Fruit fly (Drosophila melanogaster) whole organism, prepupa: ENCODE measurements around the gene Tet.

ENCODE experiments used
- Blimp-1 ChIP-seq: fragments of 200-800 bp; sonication (Bioruptor generic); optimal IDR thresholded peaks from 3 replicates; lab custom pipeline; 2017; ENCODE audit warnings: missing biosample characterization, missing genetic modification characterization, mild to moderate bottlenecking, moderate library complexity, missing genetic modification reagents
- CG10631 ChIP-seq: fragments of 200-800 bp; sonication (Bioruptor generic); optimal IDR thresholded peaks from 2 replicates; lab custom pipeline; 2016; ENCODE audit warnings: missing biosample characterization, missing genetic modification characterization
- CG10669 ChIP-seq: fragments of 200-800 bp; sonication (Bioruptor generic); optimal IDR thresholded peaks from 3 replicates; lab custom pipeline; 2018; ENCODE audit warnings: missing biosample characterization, mild to moderate bottlenecking, missing genetic modification characterization, moderate library complexity
- CG15336 ChIP-seq: fragments of 200-800 bp; sonication (Bioruptor generic); IDR thresholded peaks from 2 replicates; pipeline ENCODE4 v1.3.6; 2022; ENCODE audit warnings: missing biosample characterization, missing genetic modification characterization
- CG16779 ChIP-seq: fragments of 200-800 bp; sonication (Bioruptor generic); optimal IDR thresholded peaks from 3 replicates; lab custom pipeline; 2017; ENCODE audit warnings: missing biosample characterization, mild to moderate bottlenecking, missing genetic modification characterization
- CG32006 ChIP-seq: fragments of 200-800 bp; sonication (Bioruptor generic); optimal IDR thresholded peaks from 3 replicates; lab custom pipeline; 2017; ENCODE audit warnings: missing biosample characterization, mild to moderate bottlenecking, missing genetic modification characterization
- CG3919 ChIP-seq: fragments of 200-800 bp; sonication (Bioruptor generic); optimal IDR thresholded peaks from 3 replicates; lab custom pipeline; 2016; ENCODE audit warnings: missing biosample characterization, missing genetic modification characterization
- CG4318 ChIP-seq: fragments of 200-800 bp; sonication (Bioruptor generic); optimal IDR thresholded peaks from 3 replicates; lab custom pipeline; 2017; ENCODE audit warnings: missing biosample characterization, mild to moderate bottlenecking, missing genetic modification characterization
- CG6163 ChIP-seq: fragments of 200-800 bp; sonication (Bioruptor generic); IDR thresholded peaks from 3 replicates; pipeline ENCODE4 v1.3.6; 2022; ENCODE audit warnings: missing biosample characterization, missing genetic modification characterization
- CG6276 ChIP-seq: fragments of 200-800 bp; sonication (Bioruptor generic); optimal IDR thresholded peaks from 2 replicates; lab custom pipeline; 2017; ENCODE audit warnings: missing biosample characterization, mild to moderate bottlenecking, missing genetic modification characterization
- CG6808 ChIP-seq: fragments of 200-800 bp; sonication (Bioruptor generic); optimal IDR thresholded peaks from 3 replicates; lab custom pipeline; 2017; ENCODE audit warnings: missing biosample characterization, missing genetic modification characterization, mild to moderate bottlenecking, moderate library complexity, missing genetic modification reagents
- CG6854 ChIP-seq: fragments of 200-800 bp; sonication (Bioruptor generic); optimal IDR thresholded peaks from 2 replicates; lab custom pipeline; 2017; ENCODE audit warnings: missing biosample characterization, mild to moderate bottlenecking, missing genetic modification characterization
- CG8119 ChIP-seq: fragments of 200-800 bp; sonication (Bioruptor generic); IDR thresholded peaks from 3 replicates; pipeline ENCODE4 v1.3.6; 2022; ENCODE audit warnings: missing biosample characterization, missing genetic modification characterization
- CG8319 ChIP-seq: fragments of 200-800 bp; sonication (Bioruptor generic); optimal IDR thresholded peaks from 3 replicates; lab custom pipeline; 2016; ENCODE audit warnings: missing biosample characterization, missing genetic modification characterization
- CG8632 ChIP-seq: fragments of 200-800 bp; sonication (Bioruptor generic); optimal IDR thresholded peaks from 3 replicates; lab custom pipeline; 2016; ENCODE audit warnings: missing biosample characterization, missing genetic modification characterization
- CG9139 ChIP-seq: fragments of 200-800 bp; sonication (Bioruptor generic); optimal IDR thresholded peaks from 3 replicates; lab custom pipeline; 2017; ENCODE audit warnings: missing biosample characterization, mild to moderate bottlenecking, missing genetic modification characterization
- Eip78C ChIP-seq: fragments of 200-800 bp; sonication (Bioruptor generic); peaks from one replicate; lab custom pipeline; 2016; ENCODE audit warnings: missing biosample characterization, missing genetic modification characterization
- Eip93F ChIP-seq: fragments of 200-800 bp; sonication (Bioruptor generic); optimal IDR thresholded peaks from 2 replicates; lab custom pipeline; 2016; ENCODE audit warnings: missing biosample characterization, mild to moderate bottlenecking, missing genetic modification characterization
- Ets21C ChIP-seq: fragments of 200-800 bp; sonication (Bioruptor generic); optimal IDR thresholded peaks from 3 replicates; lab custom pipeline; 2016; ENCODE audit warnings: missing biosample characterization, missing genetic modification characterization
- Gug ChIP-seq: fragments of 200-800 bp; sonication (Bioruptor generic); IDR thresholded peaks from 2 replicates; pipeline ENCODE4 v1.3.6; 2022; ENCODE audit warnings: missing biosample characterization, missing genetic modification characterization
- Hr39 ChIP-seq: fragments of 200-800 bp; sonication (Bioruptor generic); optimal IDR thresholded peaks from 2 replicates; lab custom pipeline; 2016; ENCODE audit warnings: missing biosample characterization, missing genetic modification characterization
- Lpt ChIP-seq: fragments of 200-800 bp; sonication (Bioruptor generic); optimal IDR thresholded peaks from 3 replicates; lab custom pipeline; 2016; ENCODE audit warnings: missing biosample characterization, missing genetic modification characterization
- Met ChIP-seq: fragments of 200-800 bp; sonication (Bioruptor generic); optimal IDR thresholded peaks from 3 replicates; lab custom pipeline; 2016; ENCODE audit warnings: missing biosample characterization, missing genetic modification characterization
- Sox102F ChIP-seq: fragments of 200-800 bp; sonication (Bioruptor generic); optimal IDR thresholded peaks from 2 replicates; lab custom pipeline; 2016; ENCODE audit warnings: missing biosample characterization, mild to moderate bottlenecking, missing genetic modification characterization
- Sox15 ChIP-seq: fragments of 200-800 bp; sonication (Bioruptor generic); optimal IDR thresholded peaks from 3 replicates; lab custom pipeline; 2016; ENCODE audit warnings: missing biosample characterization, missing genetic modification characterization
- acj6 ChIP-seq: fragments of 200-800 bp; sonication (Bioruptor generic); optimal IDR thresholded peaks from 3 replicates; lab custom pipeline; 2016; ENCODE audit warnings: missing biosample characterization, missing genetic modification characterization
- cyc ChIP-seq: fragments of 200-800 bp; sonication (Bioruptor generic); optimal IDR thresholded peaks from 3 replicates; lab custom pipeline; 2016; ENCODE audit warnings: missing biosample characterization, missing genetic modification characterization
- dac ChIP-seq: fragments of 200-800 bp; sonication (Bioruptor generic); optimal IDR thresholded peaks from 2 replicates; lab custom pipeline; 2017; ENCODE audit warnings: missing biosample characterization, mild to moderate bottlenecking, missing genetic modification characterization
- dsx ChIP-seq: fragments of 200-800 bp; optimal IDR thresholded peaks from 3 replicates; lab custom pipeline; 2019; ENCODE audit warnings: missing biosample characterization, mild to moderate bottlenecking, missing genetic modification characterization, moderate library complexity; ENCODE audit not compliant: poor library complexity, severe bottlenecking
- eg ChIP-seq: fragments of 200-800 bp; sonication (Bioruptor generic); IDR thresholded peaks from 3 replicates; pipeline ENCODE4 v1.3.6; 2022; ENCODE audit warnings: missing biosample characterization, missing genetic modification characterization
- fd59A ChIP-seq: fragments of 200-800 bp; sonication (Bioruptor generic); optimal IDR thresholded peaks from 2 replicates; lab custom pipeline; 2017; ENCODE audit warnings: missing biosample characterization, mild to moderate bottlenecking, missing genetic modification characterization, missing genetic modification reagents
- fd85E ChIP-seq: fragments of 200-800 bp; sonication (Bioruptor generic); optimal IDR thresholded peaks from 3 replicates; lab custom pipeline; 2016; ENCODE audit warnings: missing biosample characterization, missing genetic modification characterization
- fkh ChIP-seq: fragments of 200-800 bp; sonication (Bioruptor generic); optimal IDR thresholded peaks from 3 replicates; lab custom pipeline; 2017; ENCODE audit warnings: missing biosample characterization, mild to moderate bottlenecking, missing genetic modification characterization, moderate library complexity
- lz ChIP-seq: fragments of 200-800 bp; sonication (Bioruptor generic); optimal IDR thresholded peaks from 3 replicates; lab custom pipeline; 2016; ENCODE audit warnings: missing biosample characterization, missing genetic modification characterization
- ss ChIP-seq, 2 experiments: fragments of 200-800 bp; sonication (Bioruptor generic); optimal IDR thresholded peaks; 2 replicates in 1 of 2; 3 replicates in 1 of 2; lab custom pipeline; 2017 to 2018; ENCODE audit warnings: mild to moderate bottlenecking in 2 of 2, missing biosample characterization in 2 of 2, missing genetic modification characterization in 2 of 2, moderate library complexity in 1 of 2
- svp ChIP-seq: fragments of 200-800 bp; sonication (Bioruptor generic); peaks from one replicate; lab custom pipeline; 2016; ENCODE audit warnings: missing biosample characterization, missing genetic modification characterization
- vri ChIP-seq: fragments of 200-800 bp; sonication (Bioruptor generic); optimal IDR thresholded peaks from 3 replicates; lab custom pipeline; 2016; ENCODE audit warnings: missing biosample characterization, mild to moderate bottlenecking, missing genetic modification characterization

Gene Tet

dm6 chr3L:2909523-2910042, 30.6 kb upstream of the Tet start:
- TF ChIP-seq lz (no peak), ss (GFP tag; optimal IDR thresholded peaks at IDR 0.05; lab: Kevin White, UChicago) (no peak), fkh (GFP tag; lab: Kevin White, UChicago) (no peak), Met (no peak), dsx (GFP tag; lab: Kevin White, UChicago) (no peak), eg (GFP tag; lab: Robert Waterston, UW) (no peak), CG32006 (no peak)

- TF ChIP-seq Sox102F (no peak), Lpt (GFP tag; lab: Kevin White, UChicago) (no peak), Met (no peak), eg (GFP tag; lab: Robert Waterston, UW) (no peak), CG6808 (GFP tag; lab: Kevin White, UChicago) (no peak), vri (no peak), CG8319 (GFP tag; lab: Kevin White, UChicago) (no peak), Blimp-1 (GFP tag; lab: Kevin White, UChicago) (no peak), CG10631 (no peak), CG9139 (GFP tag; lab: Kevin White, UChicago) (no peak), CG15336 (GFP tag; lab: Robert Waterston, UW) (no peak)
Measured at dm6 chr3L:2906404-2906803, 27.4 kb upstream of the Tet start.

- no peak for TF ChIP-seq Hr39 (GFP tag; lab: Kevin White, UChicago)
- no peak for TF ChIP-seq cyc (GFP tag; lab: Kevin White, UChicago)
- TF ChIP-seq CG3919 (GFP tag; lab: Kevin White, UChicago), result no peak
Measured at dm6 chr3L:2896371-2896958, 17.5 kb upstream of the Tet start.

- TF ChIP-seq CG6276 (GFP tag; lab: Kevin White, UChicago), result no peak
- TF ChIP-seq svp (GFP tag; lab: Kevin White, UChicago), result peak; percentile 15
- TF ChIP-seq Blimp-1 (GFP tag; lab: Kevin White, UChicago), result no peak
- no peak for TF ChIP-seq Met
- TF ChIP-seq dac (GFP tag; lab: Kevin White, UChicago), result no peak
- TF ChIP-seq CG4318 (GFP tag; lab: Kevin White, UChicago), result no peak
- TF ChIP-seq CG8632 (GFP tag; lab: Kevin White, UChicago), result no peak
- peak; percentile 36 for TF ChIP-seq Eip78C (GFP tag; lab: Kevin White, UChicago)
- TF ChIP-seq acj6 (GFP tag; lab: Kevin White, UChicago), result no peak
- 0 out of 3 replicates have a peak, but pooled peaks have one; percentile 45 for TF ChIP-seq eg (GFP tag; lab: Robert Waterston, UW)
- no peak for TF ChIP-seq CG10669 (GFP tag; lab: Kevin White, UChicago)
- TF ChIP-seq CG6808 (GFP tag; lab: Kevin White, UChicago), result no peak
- no peak for TF ChIP-seq Sox15 (GFP tag; lab: Kevin White, UChicago)
Measured at dm6 chr3L:2894750-2895149, 15.8 kb upstream of the Tet start, which contains the start of gene Shab. Gene Shab, plus strand, starts transcription at chr3L:2895017.

dm6 chr3L:2893846-2894511, 15.0 kb upstream of the Tet start:
- TF ChIP-seq dsx (GFP tag; lab: Kevin White, UChicago) (no peak), CG16779 (no peak), CG3919 (GFP tag; lab: Kevin White, UChicago) (no peak), Gug (no peak), ss (GFP tag; optimal IDR thresholded peaks at IDR 0.05; lab: Kevin White, UChicago) (no peak), CG4318 (GFP tag; lab: Kevin White, UChicago) (no peak), Eip93F (GFP tag; lab: Kevin White, UChicago) (no peak), CG6854 (GFP tag; lab: Kevin White, UChicago) (no peak), CG8119 (GFP tag; lab: Robert Waterston, UW) (no peak), fd59A (GFP tag; lab: Kevin White, UChicago) (no peak), Sox102F (no peak), CG6276 (GFP tag; lab: Kevin White, UChicago) (no peak), eg (GFP tag; lab: Robert Waterston, UW) (no peak), Ets21C (GFP tag; lab: Kevin White, UChicago) (no peak), CG8632 (GFP tag; lab: Kevin White, UChicago) (no peak), CG6163 (GFP tag; lab: Robert Waterston, UW) (no peak), fd85E (GFP tag; lab: Kevin White, UChicago) (no peak)
